Fruit fly (Drosophila melanogaster) whole organism, pupa: Measurements from ENCODE around the gene Adgf-A2.

Experiments
- CG10348 ChIP-seq: fragments of 200-800 bp; sonication (Bioruptor generic); IDR thresholded peaks from 2 replicates; pipeline ENCODE4 v1.3.6; 2022; ENCODE audit warnings: missing biosample characterization, missing genetic modification characterization
- CG12605 ChIP-seq: fragments of 200-800 bp; sonication (Bioruptor generic); IDR thresholded peaks from 2 replicates; pipeline ENCODE4 v1.3.6; 2022; ENCODE audit warnings: missing biosample characterization, missing genetic modification characterization
- CG13204 ChIP-seq: fragments of 200-800 bp; sonication (Bioruptor generic); optimal IDR thresholded peaks from 2 replicates; lab custom pipeline; 2018; ENCODE audit warnings: missing biosample characterization, mild to moderate bottlenecking, missing genetic modification characterization, moderate library complexity
- CG14655 ChIP-seq: fragments of 200-800 bp; sonication (Bioruptor generic); optimal IDR thresholded peaks from 3 replicates; lab custom pipeline; 2017; ENCODE audit warnings: mild to moderate bottlenecking, missing biosample characterization, missing genetic modification reagents, missing genetic modification characterization
- CG15710 ChIP-seq: fragments of 200-800 bp; sonication (Bioruptor generic); optimal IDR thresholded peaks from 2 replicates; lab custom pipeline; 2018; ENCODE audit warnings: missing biosample characterization, mild to moderate bottlenecking, missing genetic modification characterization, moderate library complexity
- CG17806 ChIP-seq: fragments of 200-800 bp; sonication (Bioruptor generic); optimal IDR thresholded peaks from 2 replicates; lab custom pipeline; 2018; ENCODE audit warnings: missing biosample characterization, mild to moderate bottlenecking, missing genetic modification characterization, moderate library complexity
- CG32121 ChIP-seq: fragments of 200-800 bp; sonication (Bioruptor generic); IDR thresholded peaks from 2 replicates; pipeline ENCODE4 v1.3.6; 2022; ENCODE audit warnings: missing biosample characterization, missing genetic modification characterization
- CG34367 ChIP-seq: fragments of 200-800 bp; sonication (Bioruptor generic); optimal IDR thresholded peaks from 2 replicates; lab custom pipeline; 2018; ENCODE audit warnings: missing biosample characterization, mild to moderate bottlenecking, missing genetic modification characterization
- CG4496 ChIP-seq: fragments of 200-800 bp; sonication (Bioruptor generic); IDR thresholded peaks from 3 replicates; pipeline ENCODE4 v1.3.6; 2022; ENCODE audit warnings: missing biosample characterization, missing genetic modification characterization
- CG8159 ChIP-seq: fragments of 200-800 bp; sonication (Bioruptor generic); optimal IDR thresholded peaks from 3 replicates; lab custom pipeline; 2018; ENCODE audit warnings: missing biosample characterization, mild to moderate bottlenecking, missing genetic modification characterization, moderate library complexity
- CG8301 ChIP-seq: fragments of 200-800 bp; sonication (Bioruptor generic); optimal IDR thresholded peaks from 2 replicates; lab custom pipeline; 2018; ENCODE audit warnings: missing biosample characterization, mild to moderate bottlenecking, missing genetic modification characterization
- CG9948 ChIP-seq: fragments of 200-800 bp; sonication (Bioruptor generic); optimal IDR thresholded peaks from 2 replicates; lab custom pipeline; 2018; ENCODE audit warnings: missing biosample characterization, mild to moderate bottlenecking, missing genetic modification characterization, moderate library complexity
- D1 ChIP-seq: fragments of 200-800 bp; sonication (Bioruptor generic); optimal IDR thresholded peaks from 2 replicates; lab custom pipeline; 2018; ENCODE audit warnings: missing biosample characterization, mild to moderate bottlenecking, missing genetic modification characterization, moderate library complexity
- EcR ChIP-seq: fragments of 200-800 bp; sonication (Bioruptor generic); optimal IDR thresholded peaks from 3 replicates; lab custom pipeline; 2019; ENCODE audit warnings: missing biosample characterization, missing genetic modification characterization, mild to moderate bottlenecking, moderate library complexity, missing genetic modification reagents
- Ets98B ChIP-seq: fragments of 200-800 bp; sonication (Bioruptor generic); IDR thresholded peaks from 2 replicates; pipeline ENCODE4 v1.3.6; 2022; ENCODE audit warnings: missing biosample characterization, missing genetic modification characterization
- Pif1A ChIP-seq: fragments of 200-800 bp; sonication (Bioruptor generic); optimal IDR thresholded peaks from 3 replicates; lab custom pipeline; 2016; ENCODE audit warnings: missing biosample characterization, missing genetic modification characterization
- Pif1B ChIP-seq: fragments of 200-800 bp; sonication (Bioruptor generic); optimal IDR thresholded peaks from 3 replicates; lab custom pipeline; 2016; ENCODE audit warnings: missing biosample characterization, missing genetic modification characterization
- Snoo ChIP-seq: fragments of 200-800 bp; sonication (Bioruptor generic); optimal IDR thresholded peaks from 3 replicates; lab custom pipeline; 2017; ENCODE audit warnings: missing biosample characterization, mild to moderate bottlenecking, missing genetic modification characterization, inconsistent platforms
- fd96Ca ChIP-seq: fragments of 200-800 bp; sonication (Bioruptor generic); IDR thresholded peaks from 3 replicates; pipeline ENCODE4 v1.3.6; 2022; ENCODE audit warnings: missing biosample characterization, missing genetic modification characterization
- gl ChIP-seq: fragments of 200-800 bp; sonication (Bioruptor generic); optimal IDR thresholded peaks from 2 replicates; lab custom pipeline; 2018; ENCODE audit warnings: missing biosample characterization, mild to moderate bottlenecking, missing genetic modification characterization
- rn ChIP-seq: fragments of 200-800 bp; sonication (Bioruptor generic); IDR thresholded peaks from 2 replicates; pipeline ENCODE4 v1.3.6; 2022; ENCODE audit warnings: missing biosample characterization, missing genetic modification characterization

The Adgf-A2 gene

DNA sequence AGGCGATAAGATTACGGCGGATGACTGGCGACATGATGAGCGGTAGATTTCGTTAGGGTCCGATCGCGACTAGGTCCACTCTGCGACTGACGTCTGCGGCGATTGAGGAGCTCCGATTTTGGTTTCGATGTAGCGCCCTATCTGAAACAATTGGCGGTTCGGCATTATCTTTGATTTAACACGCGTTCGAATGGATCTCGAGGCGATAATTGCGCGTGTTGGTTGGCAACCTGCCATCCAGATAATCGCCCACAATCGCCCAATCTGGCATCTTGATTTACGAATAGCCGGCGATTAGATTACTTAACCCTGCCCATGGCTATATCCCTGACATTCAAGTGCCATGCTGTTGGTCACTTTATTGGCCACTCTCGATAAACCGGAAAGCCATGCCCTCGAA lies 9.7 kb downstream of the Adgf-A2 start:
- no peak for TF ChIP-seq CG15710
- no peak for TF ChIP-seq Pif1B
- TF ChIP-seq CG12605: no peak
- no peak for TF ChIP-seq CG4496 (GFP tag; lab: Robert Waterston, UW)
- TF ChIP-seq Pif1A (GFP tag; lab: Kevin White, UChicago): no peak
- no peak for TF ChIP-seq D1
- no peak for TF ChIP-seq CG13204 (GFP tag; lab: Kevin White, UChicago)
- no peak for TF ChIP-seq CG9948 (tag; lab: Kevin White, UChicago)
- TF ChIP-seq rn: no peak
- TF ChIP-seq gl (tag; lab: Kevin White, UChicago): no peak
- no peak for TF ChIP-seq Ets98B (GFP tag; lab: Robert Waterston, UW)
- TF ChIP-seq CG32121 (GFP tag; lab: Robert Waterston, UW): no peak

DNA sequence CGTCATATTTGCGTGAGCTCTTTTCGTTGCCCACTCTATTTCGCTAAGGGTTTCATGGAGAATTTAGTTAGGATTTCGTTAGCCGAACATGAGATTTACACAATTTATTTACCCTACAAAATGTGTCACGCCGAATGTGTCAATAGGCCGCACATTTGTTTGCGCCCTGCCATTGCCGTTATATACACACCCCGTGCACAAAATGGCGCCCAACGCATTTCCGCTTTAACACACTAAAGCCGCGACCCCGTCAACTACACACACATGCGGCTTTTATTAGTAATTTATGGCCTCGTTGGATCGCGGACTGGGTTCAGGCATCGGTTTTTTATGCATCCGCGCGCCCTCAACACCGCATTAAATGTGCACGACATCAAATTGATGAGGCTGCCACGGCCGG lies 13.5 kb downstream of the Adgf-A2 start, which contains the start of gene Adgf-B:
Gene Adgf-B, minus strand, starts transcription at position 101 of the 400 bp plus-strand sequence.
- TF ChIP-seq CG4496 (GFP tag; lab: Robert Waterston, UW) (no peak), EcR (no peak), Snoo (tag; lab: Kevin White, UChicago) (no peak), CG34367 (tag; lab: Kevin White, UChicago) (no peak), CG9948 (tag; lab: Kevin White, UChicago) (no peak), Pif1A (GFP tag; lab: Kevin White, UChicago) (no peak), CG8159 (tag; lab: Kevin White, UChicago) (no peak), CG15710 (no peak), CG8301 (tag; lab: Kevin White, UChicago) (no peak), CG17806 (tag; lab: Kevin White, UChicago) (no peak), Pif1B (no peak), rn (no peak), CG10348 (no peak), D1 (no peak), CG14655 (GFP tag; lab: Kevin White, UChicago) (no peak), Ets98B (GFP tag; lab: Robert Waterston, UW) (no peak), CG32121 (GFP tag; lab: Robert Waterston, UW) (no peak), CG12605 (no peak), CG13204 (GFP tag; lab: Kevin White, UChicago) (no peak)
- TF ChIP-seq, all 21 proteins: peak for 0

DNA sequence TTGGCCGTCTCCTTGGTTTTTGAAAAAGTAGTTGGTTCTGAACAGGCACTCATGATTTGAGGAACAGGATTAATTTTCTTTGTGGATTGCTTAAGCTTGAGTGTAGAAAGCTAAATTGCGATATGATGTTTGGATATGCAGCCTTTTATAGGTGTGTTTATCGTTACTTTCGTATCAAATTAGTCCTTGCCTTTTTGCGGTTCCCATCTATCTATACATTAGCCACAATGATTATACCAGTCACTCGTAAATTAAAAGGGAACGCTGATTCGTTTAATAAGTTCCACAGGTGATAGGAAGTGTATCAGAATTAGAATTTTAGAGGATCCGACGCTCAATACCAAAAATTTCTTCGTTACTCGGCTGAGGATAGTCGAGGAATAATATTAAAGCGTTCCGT lies 17.2 kb downstream of the Adgf-A2 start, which contains the start of gene CG6034:
Gene CG6034, minus strand, starts transcription at position 101 of the 400 bp plus-strand sequence.
- TF ChIP-seq CG4496 (GFP tag; lab: Robert Waterston, UW) (no peak), Pif1A (GFP tag; lab: Kevin White, UChicago) (no peak), CG12605 (no peak), CG15710 (no peak), EcR (no peak), Ets98B (GFP tag; lab: Robert Waterston, UW) (no peak), Pif1B (no peak), CG34367 (tag; lab: Kevin White, UChicago) (no peak), fd96Ca (GFP tag; lab: Robert Waterston, UW) (no peak), CG10348 (no peak), CG8159 (tag; lab: Kevin White, UChicago) (no peak), D1 (no peak), CG13204 (GFP tag; lab: Kevin White, UChicago) (no peak), CG32121 (GFP tag; lab: Robert Waterston, UW) (no peak), CG14655 (GFP tag; lab: Kevin White, UChicago) (no peak), rn (no peak)
- TF ChIP-seq, all 21 proteins: peak for 0

DNA sequence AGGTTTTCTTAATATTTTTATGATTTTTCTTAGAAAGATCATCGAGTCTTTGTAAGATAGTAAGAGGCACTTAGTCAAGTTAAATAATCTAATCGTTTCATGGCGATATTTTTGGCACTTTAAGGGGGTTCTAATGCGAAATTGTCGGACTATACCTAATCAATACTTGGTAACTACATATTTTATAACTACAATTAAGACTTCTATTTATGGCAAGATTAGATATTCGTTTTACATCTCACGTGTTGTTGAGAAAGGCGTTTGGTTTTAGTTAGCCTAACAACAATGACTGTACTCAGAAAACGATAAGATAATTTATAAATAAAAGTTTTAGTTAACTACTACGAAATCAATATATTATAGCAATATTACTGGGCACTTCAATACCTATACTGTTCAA lies 21.4 kb downstream of the Adgf-A2 start:
- TF ChIP-seq Ets98B (GFP tag; lab: Robert Waterston, UW) (no peak), CG12605 (no peak), CG10348 (no peak), EcR (no peak), D1 (no peak), Snoo (tag; lab: Kevin White, UChicago) (no peak), fd96Ca (GFP tag; lab: Robert Waterston, UW) (no peak), CG9948 (tag; lab: Kevin White, UChicago) (no peak), CG14655 (GFP tag; lab: Kevin White, UChicago) (no peak), rn (no peak), CG17806 (tag; lab: Kevin White, UChicago) (no peak), CG34367 (tag; lab: Kevin White, UChicago) (no peak), CG4496 (GFP tag; lab: Robert Waterston, UW) (no peak), Pif1B (no peak), CG13204 (GFP tag; lab: Kevin White, UChicago) (no peak), Pif1A (GFP tag; lab: Kevin White, UChicago) (no peak), gl (tag; lab: Kevin White, UChicago) (no peak), CG32121 (GFP tag; lab: Robert Waterston, UW) (no peak), CG15710 (no peak)

DNA sequence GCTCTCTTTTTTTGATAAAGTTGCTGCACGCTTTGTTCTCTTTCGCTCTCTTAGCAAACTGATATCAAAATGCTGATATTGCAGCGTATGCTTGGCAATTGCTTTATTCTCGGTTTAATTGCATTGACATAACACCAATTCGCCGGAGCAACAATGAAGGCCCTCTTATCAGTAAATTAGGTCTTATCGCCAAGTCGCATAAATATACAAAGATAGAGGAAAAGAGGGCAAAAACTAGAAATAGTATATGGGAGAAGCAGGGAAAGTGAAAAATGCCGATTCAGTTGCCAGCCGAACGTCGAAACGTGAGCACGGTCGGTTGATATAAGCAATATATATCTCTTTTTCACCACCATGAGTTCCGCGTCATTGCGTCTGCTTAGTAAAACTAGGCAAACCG lies 23.5 kb downstream of the Adgf-A2 start, which contains the start of gene CG7460:
Gene CG7460, plus strand, starts transcription at position 70 of the 400 bp plus-strand sequence.
- no peak for TF ChIP-seq Pif1B
- TF ChIP-seq CG32121 (GFP tag; lab: Robert Waterston, UW): 0 out of 2 replicates have a peak, but pooled peaks have one; percentile 20
- TF ChIP-seq, all 21 proteins: peak for 1

DNA sequence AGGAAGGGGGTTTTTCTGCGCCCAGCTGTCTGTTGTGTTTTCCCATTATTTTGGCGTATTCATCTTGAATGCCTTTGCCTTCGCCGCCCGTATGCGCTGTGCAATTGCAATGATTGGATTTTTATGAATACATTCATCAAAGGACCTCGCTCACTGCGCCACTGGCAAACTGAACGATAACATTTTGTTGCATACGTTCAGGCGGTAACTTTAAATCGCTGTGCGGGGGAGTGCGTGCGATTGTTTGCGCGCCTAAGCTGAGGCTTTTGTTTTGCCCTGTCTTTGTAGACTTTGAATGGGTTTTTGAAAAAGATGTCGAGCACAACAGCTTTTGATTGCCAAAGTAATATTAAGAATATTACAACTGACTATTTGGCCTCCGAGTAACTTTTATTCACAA lies 24.3 kb downstream of the Adgf-A2 start:
- no peak for TF ChIP-seq gl (tag; lab: Kevin White, UChicago)
- TF ChIP-seq CG12605: no peak
- no peak for TF ChIP-seq CG8301 (tag; lab: Kevin White, UChicago)
- TF ChIP-seq CG17806 (tag; lab: Kevin White, UChicago): no peak
- TF ChIP-seq rn: no peak
- no peak for TF ChIP-seq CG32121 (GFP tag; lab: Robert Waterston, UW)
- no peak for TF ChIP-seq CG13204 (GFP tag; lab: Kevin White, UChicago)
- no peak for TF ChIP-seq CG4496 (GFP tag; lab: Robert Waterston, UW)
- TF ChIP-seq CG14655 (GFP tag; lab: Kevin White, UChicago): no peak
- no peak for TF ChIP-seq D1
